Fruit fly (Drosophila melanogaster) whole organism, embryonic: ENCODE results near the gene Aprt.
A peak's percentile ranks its signal among the peaks of the same experiment; 100 is the strongest.

Experiments
- Antp ChIP-seq: fragments of 200-800 bp; sonication (Bioruptor generic); optimal IDR thresholded peaks from 3 replicates; lab custom pipeline; 2016; ENCODE audit warnings: missing biosample characterization, missing genetic modification characterization
- Asciz ChIP-seq: fragments of 200-800 bp; sonication (Bioruptor generic); optimal IDR thresholded peaks from 2 replicates; lab custom pipeline; 2017; ENCODE audit warnings: missing biosample characterization, mild to moderate bottlenecking, missing genetic modification characterization, missing genetic modification reagents
- CG12659 ChIP-seq: fragments of 200-800 bp; sonication (Bioruptor generic); optimal IDR thresholded peaks from 3 replicates; lab custom pipeline; 2017; ENCODE audit warnings: mild to moderate bottlenecking, missing biosample characterization, missing genetic modification reagents, missing genetic modification characterization
- CG13424 ChIP-seq: fragments of 200-800 bp; sonication (Bioruptor generic); optimal IDR thresholded peaks from 2 replicates; lab custom pipeline; 2019; ENCODE audit warnings: missing biosample characterization, mild to moderate bottlenecking, missing genetic modification characterization, moderate library complexity
- CG13775 ChIP-seq: fragments of 200-800 bp; sonication (Bioruptor generic); optimal IDR thresholded peaks from 3 replicates; lab custom pipeline; 2017; ENCODE audit warnings: missing biosample characterization, mild to moderate bottlenecking, missing genetic modification characterization
- CG13894 ChIP-seq: fragments of 200-800 bp; sonication (Bioruptor generic); optimal IDR thresholded peaks from 3 replicates; lab custom pipeline; 2018; ENCODE audit warnings: missing biosample characterization, mild to moderate bottlenecking, missing genetic modification characterization, moderate library complexity
- CG14710 ChIP-seq: fragments of 200-800 bp; sonication (Bioruptor generic); optimal IDR thresholded peaks from 3 replicates; lab custom pipeline; 2019; ENCODE audit warnings: missing biosample characterization, mild to moderate bottlenecking, missing genetic modification characterization, moderate library complexity
- CG16779 ChIP-seq: fragments of 200-800 bp; sonication (Bioruptor generic); IDR thresholded peaks from 2 replicates; pipeline ENCODE4 v1.3.6; 2022; ENCODE audit warnings: missing biosample characterization, missing genetic modification characterization
- CG16813 ChIP-seq: fragments of 200-800 bp; sonication (Bioruptor generic); IDR thresholded peaks from 3 replicates; pipeline ENCODE4 v1.3.6; 2022; ENCODE audit warnings: missing biosample characterization, missing genetic modification characterization; ENCODE audit not compliant: partially characterized antibody
- CG17802 ChIP-seq: fragments of 200-800 bp; sonication (Bioruptor generic); optimal IDR thresholded peaks from 2 replicates; lab custom pipeline; 2018; ENCODE audit warnings: missing biosample characterization, mild to moderate bottlenecking, missing genetic modification characterization, moderate library complexity
- CG18619 ChIP-seq: fragments of 200-800 bp; sonication (Bioruptor generic); optimal IDR thresholded peaks from 3 replicates; lab custom pipeline; 2017; ENCODE audit warnings: missing biosample characterization, mild to moderate bottlenecking, missing genetic modification characterization
- CG31365 ChIP-seq: fragments of 200-800 bp; sonication (Bioruptor generic); optimal IDR thresholded peaks from 2 replicates; lab custom pipeline; 2018; ENCODE audit warnings: missing biosample characterization, mild to moderate bottlenecking, missing genetic modification characterization
- CG3847 ChIP-seq: fragments of 200-800 bp; sonication (Bioruptor generic); IDR thresholded peaks from 2 replicates; pipeline ENCODE4 v1.3.6; 2022; ENCODE audit warnings: missing biosample characterization, missing genetic modification characterization
- CG4707 ChIP-seq: fragments of 200-800 bp; sonication (Bioruptor generic); optimal IDR thresholded peaks from 2 replicates; lab custom pipeline; 2018; ENCODE audit warnings: missing biosample characterization, mild to moderate bottlenecking, missing genetic modification characterization, moderate library complexity
- CG4730 ChIP-seq: fragments of 200-800 bp; sonication (Bioruptor generic); IDR thresholded peaks from 2 replicates; pipeline ENCODE4 v1.3.6; 2022; ENCODE audit warnings: missing biosample characterization, missing genetic modification characterization
- CG5245 ChIP-seq: fragments of 200-800 bp; sonication (Bioruptor generic); optimal IDR thresholded peaks from 3 replicates; lab custom pipeline; 2016; ENCODE audit warnings: missing biosample characterization, missing genetic modification characterization
- CG7556 ChIP-seq: fragments of 200-800 bp; sonication (Bioruptor generic); optimal IDR thresholded peaks from 2 replicates; lab custom pipeline; 2017; ENCODE audit warnings: missing biosample characterization, mild to moderate bottlenecking, missing genetic modification characterization
- CG9797 ChIP-seq: fragments of 200-800 bp; sonication (Bioruptor generic); optimal IDR thresholded peaks from 3 replicates; lab custom pipeline; 2018; ENCODE audit warnings: missing biosample characterization, mild to moderate bottlenecking, missing genetic modification characterization
- CoRest ChIP-seq: fragments of 200-800 bp; sonication (Bioruptor generic); optimal IDR thresholded peaks from 3 replicates; lab custom pipeline; 2018; ENCODE audit warnings: missing biosample characterization, mild to moderate bottlenecking, missing genetic modification characterization, moderate library complexity
- Dfd ChIP-seq, 2 experiments: fragments of >200 bp; optimal IDR thresholded peaks; 2 replicates each; lab custom pipeline; 2017; ENCODE audit warnings: missing biosample characterization in 2 of 2, missing genetic modification characterization in 2 of 2
- E2f2 ChIP-seq: fragments of 200-800 bp; sonication (Bioruptor generic); IDR thresholded peaks from 2 replicates; pipeline ENCODE4 v1.3.6; 2022; ENCODE audit warnings: missing biosample characterization, missing genetic modification characterization
- Gsc ChIP-seq: fragments of 200-800 bp; sonication (Bioruptor generic); IDR thresholded peaks from 2 replicates; pipeline ENCODE4 v1.3.6; 2022; ENCODE audit warnings: missing biosample characterization, missing genetic modification characterization
- H2.0 ChIP-seq: fragments of 200-800 bp; sonication (Bioruptor generic); IDR thresholded peaks from 2 replicates; pipeline ENCODE4 v1.3.6; 2022; ENCODE audit warnings: missing biosample characterization, missing genetic modification characterization
- Hmr ChIP-seq: fragments of 200-800 bp; sonication (Bioruptor generic); optimal IDR thresholded peaks from 3 replicates; lab custom pipeline; 2017; ENCODE audit warnings: mild to moderate bottlenecking, missing biosample characterization, missing genetic modification reagents, missing genetic modification characterization
- Hr51 ChIP-seq, 2 experiments: fragments of 200-800 bp; sonication (Bioruptor generic); optimal IDR thresholded peaks; 2 replicates in 1 of 2; 3 replicates in 1 of 2; lab custom pipeline; 2016 to 2018; ENCODE audit warnings: missing biosample characterization in 2 of 2, missing genetic modification characterization in 2 of 2, mild to moderate bottlenecking in 1 of 2, moderate library complexity in 1 of 2
- Hr78 ChIP-seq, 2 experiments: fragments of 200-800 bp in 1 of 2; fragments of >200 bp in 1 of 2; sonication (Bioruptor generic) in 1 of 2; optimal IDR thresholded peaks; 2 replicates each; lab custom pipeline; 2017 to 2019; ENCODE audit warnings: missing biosample characterization in 2 of 2, missing genetic modification characterization in 2 of 2, mild to moderate bottlenecking in 1 of 2, moderate library complexity in 1 of 2
- MTF-1 ChIP-seq: fragments of 200-800 bp; sonication (Bioruptor generic); optimal IDR thresholded peaks from 2 replicates; lab custom pipeline; 2018; ENCODE audit warnings: missing biosample characterization, mild to moderate bottlenecking, missing genetic modification characterization, borderline replicate concordance
- Mes4 ChIP-seq: fragments of 200-800 bp; sonication (Bioruptor generic); optimal IDR thresholded peaks from 2 replicates; lab custom pipeline; 2016; ENCODE audit warnings: missing biosample characterization, missing genetic modification characterization
- NFAT ChIP-seq: fragments of 200-800 bp; sonication (Bioruptor generic); IDR thresholded peaks from 2 replicates; pipeline ENCODE4 v1.3.6; 2022; ENCODE audit warnings: missing biosample characterization, missing genetic modification characterization
- Optix ChIP-seq: fragments of 200-800 bp; sonication (Bioruptor generic); IDR thresholded peaks from 3 replicates; pipeline ENCODE4 v1.3.6; 2022; ENCODE audit warnings: missing biosample characterization, missing genetic modification characterization
- Sry-β ChIP-seq: fragments of 200-800 bp; sonication (Bioruptor generic); optimal IDR thresholded peaks from 2 replicates; lab custom pipeline; 2018; ENCODE audit warnings: missing biosample characterization, mild to moderate bottlenecking, missing genetic modification characterization, moderate library complexity
- Taf1 ChIP-seq: fragments of 200-800 bp; sonication (Bioruptor generic); IDR thresholded peaks from 2 replicates; pipeline ENCODE4 v1.3.6; 2022; ENCODE audit warnings: missing biosample characterization, missing genetic modification characterization
- abd-A ChIP-seq: fragments of 200-800 bp; sonication (Bioruptor generic); optimal IDR thresholded peaks from 3 replicates; lab custom pipeline; 2019; ENCODE audit warnings: missing biosample characterization, mild to moderate bottlenecking, missing genetic modification characterization, moderate library complexity
- al ChIP-seq: fragments of 200-800 bp; sonication (Bioruptor generic); IDR thresholded peaks from 2 replicates; pipeline ENCODE4 v1.3.6; 2022; ENCODE audit warnings: missing biosample characterization, missing genetic modification characterization
- ap ChIP-seq: fragments of 200-800 bp; sonication (Bioruptor generic); IDR thresholded peaks from 2 replicates; pipeline ENCODE4 v1.3.6; 2022; ENCODE audit warnings: missing biosample characterization, missing genetic modification characterization
- caup ChIP-seq: fragments of 200-800 bp; sonication (Bioruptor generic); optimal IDR thresholded peaks from 3 replicates; lab custom pipeline; 2017; ENCODE audit warnings: missing biosample characterization, mild to moderate bottlenecking, missing genetic modification characterization, moderate library complexity; ENCODE audit not compliant: severe bottlenecking
- danr ChIP-seq: fragments of 200-800 bp; sonication (Bioruptor generic); IDR thresholded peaks from 2 replicates; pipeline ENCODE4 v1.3.6; 2022; ENCODE audit warnings: missing biosample characterization, missing genetic modification characterization
- gem ChIP-seq: fragments of 200-800 bp; sonication (Bioruptor generic); optimal IDR thresholded peaks from 2 replicates; lab custom pipeline; 2019; ENCODE audit warnings: missing biosample characterization, mild to moderate bottlenecking, missing genetic modification characterization, moderate library complexity
- hth ChIP-seq: fragments of >200 bp; optimal IDR thresholded peaks from 2 replicates; lab custom pipeline; 2017; ENCODE audit warnings: inconsistent platforms
- jing ChIP-seq: fragments of 200-800 bp; sonication (Bioruptor generic); optimal IDR thresholded peaks from 2 replicates; lab custom pipeline; 2018; ENCODE audit warnings: missing biosample characterization, mild to moderate bottlenecking, missing genetic modification characterization
- mld ChIP-seq: fragments of 200-800 bp; sonication (Bioruptor generic); IDR thresholded peaks from 3 replicates; pipeline ENCODE4 v1.3.6; 2022; ENCODE audit warnings: missing biosample characterization, missing genetic modification characterization; ENCODE audit not compliant: partially characterized antibody
- pfk ChIP-seq: fragments of 200-800 bp; sonication (Bioruptor generic); optimal IDR thresholded peaks from 2 replicates; lab custom pipeline; 2018; ENCODE audit warnings: missing biosample characterization, mild to moderate bottlenecking, missing genetic modification characterization, moderate library complexity
- pzg ChIP-seq: fragments of 200-800 bp; sonication (Bioruptor generic); optimal IDR thresholded peaks from 3 replicates; lab custom pipeline; 2018; ENCODE audit warnings: missing biosample characterization, mild to moderate bottlenecking, missing genetic modification characterization, moderate library complexity
- repo ChIP-seq: fragments of 200-800 bp; sonication (Bioruptor generic); optimal IDR thresholded peaks from 2 replicates; lab custom pipeline; 2016; ENCODE audit warnings: missing biosample characterization, missing genetic modification characterization
- slou ChIP-seq: fragments of 200-800 bp; sonication (Bioruptor generic); optimal IDR thresholded peaks from 3 replicates; lab custom pipeline; 2016; ENCODE audit warnings: missing biosample characterization, missing genetic modification characterization
- so ChIP-seq: fragments of 200-800 bp; sonication (Bioruptor generic); IDR thresholded peaks from 3 replicates; pipeline ENCODE4 v1.3.6; 2022; ENCODE audit warnings: missing biosample characterization, missing genetic modification characterization
- vvl ChIP-seq: fragments of 200-800 bp; sonication (Bioruptor generic); IDR thresholded peaks from 2 replicates; pipeline ENCODE4 v1.3.6; 2022; ENCODE audit warnings: missing biosample characterization, missing genetic modification characterization
- zen2 ChIP-seq: fragments of 200-800 bp; sonication (Bioruptor generic); IDR thresholded peaks from 3 replicates; pipeline ENCODE4 v1.3.6; 2022; ENCODE audit warnings: missing biosample characterization, missing genetic modification characterization; ENCODE audit not compliant: partially characterized antibody

The Aprt gene

DNA sequence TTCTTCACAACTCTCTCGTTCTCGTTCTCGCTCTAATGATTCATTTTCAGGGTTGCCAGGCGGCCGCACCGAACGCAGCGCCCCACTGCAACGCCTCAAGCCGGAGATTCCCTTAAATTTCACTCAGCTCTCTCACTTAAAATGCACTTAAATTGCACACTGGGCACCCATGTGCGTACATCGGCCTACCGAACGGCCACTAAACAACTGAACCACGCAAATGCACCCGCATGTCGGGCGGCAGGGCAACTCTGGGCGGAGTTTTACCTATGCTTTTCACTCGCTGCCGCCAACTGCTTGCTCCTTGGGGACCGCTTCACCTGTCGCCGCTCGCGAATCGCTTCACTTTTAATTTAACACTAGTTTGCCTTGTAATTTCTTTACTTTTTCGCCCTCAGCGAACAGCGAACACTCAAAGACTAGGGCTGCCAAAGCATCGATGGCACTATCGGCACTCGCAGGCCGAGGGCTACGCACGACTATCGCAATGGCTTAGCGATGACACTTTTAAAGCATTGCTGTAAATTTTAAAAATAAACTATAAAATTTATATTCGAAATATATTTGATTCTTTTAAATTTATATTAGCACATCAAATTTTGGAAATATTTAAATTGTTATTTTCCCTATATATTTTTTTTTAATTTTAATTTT lies 22.9 kb downstream of the Aprt start, which contains the start of gene Rap1 (continued):
- peak; percentile 73; the same call in 2 of the 3 replicates for TF ChIP-seq zen2 (GFP tag; lab: Robert Waterston, UW)
- peak; percentile 23 for TF ChIP-seq CG7556 (GFP tag; lab: Kevin White, UChicago)
- TF ChIP-seq abd-A: no peak
- no peak for TF ChIP-seq Asciz (GFP tag; lab: Kevin White, UChicago)
- peak; percentile 0 for TF ChIP-seq Mes4
- TF ChIP-seq caup (GFP tag; lab: Kevin White, UChicago): no peak
- TF ChIP-seq danr (GFP tag; lab: Robert Waterston, UW): 0 out of 2 replicates have a peak, but pooled peaks have one; percentile 30
- peak; percentile 97 for TF ChIP-seq CG16813 (GFP tag; lab: Robert Waterston, UW)
- no peak for TF ChIP-seq MTF-1
- TF ChIP-seq Sry-β (GFP tag; lab: Kevin White, UChicago): peak; percentile 29
- peak; percentile 88 for TF ChIP-seq mld
- peak; percentile 75 for TF ChIP-seq H2.0 (GFP tag; lab: Robert Waterston, UW)
- TF ChIP-seq Hmr (GFP tag; lab: Kevin White, UChicago): no peak
- TF ChIP-seq slou: peak; percentile 50
- peak; percentile 53 for TF ChIP-seq E2f2 (GFP tag; lab: Robert Waterston, UW)
- TF ChIP-seq CG16779 (GFP tag; lab: Robert Waterston, UW): no peak
- peak; percentile 53 for TF ChIP-seq pzg (GFP tag; lab: Kevin White, UChicago)
- TF ChIP-seq CG4730 (GFP tag; lab: Robert Waterston, UW): peak; percentile 69
- TF ChIP-seq CG17802 (tag; lab: Kevin White, UChicago): no peak
- TF ChIP-seq Taf1 (GFP tag; lab: Robert Waterston, UW): peak; percentile 25; the same call in 1 of the 2 replicates
- peak; percentile 67 for TF ChIP-seq al (GFP tag; lab: Robert Waterston, UW)
- peak in 1 of 2 experiments; percentile 39 for TF ChIP-seq Hr51 (GFP tag; optimal IDR thresholded peaks at IDR 0.05; lab: Kevin White, UChicago)
- no peak for TF ChIP-seq CG4707 (GFP tag; lab: Kevin White, UChicago)
- 0 out of 3 replicates have a peak, but pooled peaks have one; percentile 35 for TF ChIP-seq Optix (GFP tag; lab: Robert Waterston, UW)
- peak; percentile 48; the same call in 1 of the 3 replicates for TF ChIP-seq so (GFP tag; lab: Robert Waterston, UW)
- peak; percentile 63 for TF ChIP-seq CG13775
- TF ChIP-seq CoRest (tag; lab: Kevin White, UChicago): peak; percentile 66
- no peak for TF ChIP-seq pfk (GFP tag; lab: Kevin White, UChicago)
- TF ChIP-seq CG13424 (tag; lab: Kevin White, UChicago): peak; percentile 33
- peak; percentile 61 for TF ChIP-seq CG18619 (GFP tag; lab: Kevin White, UChicago)
- peak; percentile 81 for TF ChIP-seq vvl
- TF ChIP-seq ap (GFP tag; lab: Robert Waterston, UW): peak; percentile 22; the same call in 1 of the 2 replicates
- TF ChIP-seq CG5245: peak; percentile 21
- no peak for TF ChIP-seq repo (GFP tag; lab: Kevin White, UChicago)
- no peak for TF ChIP-seq CG31365 (tag; lab: Kevin White, UChicago)
- TF ChIP-seq Dfd (GFP tag; optimal IDR thresholded peaks at IDR 0.05; lab: Kevin White, UChicago): no peak
- TF ChIP-seq hth (lab: Kevin White, UChicago): no peak
- peak; percentile 89 for TF ChIP-seq NFAT (GFP tag; lab: Robert Waterston, UW)
- TF ChIP-seq Gsc (GFP tag; lab: Robert Waterston, UW): no peak
- TF ChIP-seq CG9797: peak; percentile 18
- no peak for TF ChIP-seq Hr78 (GFP tag; optimal IDR thresholded peaks at IDR 0.05; lab: Kevin White, UChicago)
- peak; percentile 87 for TF ChIP-seq CG3847 (GFP tag; lab: Robert Waterston, UW)
- TF ChIP-seq jing (GFP tag; lab: Kevin White, UChicago): no peak
- peak; percentile 59 for TF ChIP-seq gem (tag; lab: Kevin White, UChicago)
- peak; percentile 64 for TF ChIP-seq CG12659 (GFP tag; lab: Kevin White, UChicago)
- TF ChIP-seq CG14710 (tag; lab: Kevin White, UChicago): peak; percentile 62
- peak; percentile 40 for TF ChIP-seq CG13894 (tag; lab: Kevin White, UChicago)
- peak; percentile 82 for TF ChIP-seq Antp (GFP tag; lab: Kevin White, UChicago)
